Worm (Caenorhabditis elegans) whole organism, L4/young adult: ENCODE measurements around the gene F58G6.7.

Experiments
- W03F9.2 ChIP-seq: fragments of 150-350 bp; optimal IDR thresholded peaks from 2 replicates; lab custom pipeline; 2014; ENCODE audit warnings: missing biosample characterization, missing genetic modification characterization
- dao-5 ChIP-seq: sonication (generic microtip); optimal IDR thresholded peaks from 2 replicates; lab custom pipeline; 2016; ENCODE audit warnings: missing genotype, missing genetic modification characterization, moderate library complexity, missing compliant biosample characterization
- him-1 ChIP-seq: sonication (generic microtip); optimal IDR thresholded peaks from 2 replicates; lab custom pipeline; 2016; ENCODE audit warnings: missing genotype, missing genetic modification reagents, missing genetic modification characterization, missing compliant biosample characterization

- no peak for TF ChIP-seq him-1 (tag; lab: Kevin White, UChicago)
- TF ChIP-seq dao-5 (tag; lab: Kevin White, UChicago), result no peak
- no peak for TF ChIP-seq W03F9.2 (tag; lab: Kevin White, UChicago)
These were observed 22.4 kb downstream of the F58G6.7 start for ce11 chrIV:9676535-9676934.
